Worm (Caenorhabditis elegans) whole organism, L2 larva: ENCODE measurements around the gene F57C7.4.

Source experiments
- ZK546.5 ChIP-seq: sonication (generic microtip); optimal IDR thresholded peaks from 2 replicates; lab custom pipeline; 2017; ENCODE audit warnings: missing biosample characterization, missing genetic modification characterization
- aly-2 ChIP-seq: fragments of 150-350 bp; optimal IDR thresholded peaks from 2 replicates; lab custom pipeline; 2014; ENCODE audit warnings: missing biosample characterization, missing genetic modification characterization
- ama-1 ChIP-seq: fragments of 150-350 bp; optimal IDR thresholded peaks from 2 replicates; lab custom pipeline; 2018; ENCODE audit warnings: inconsistent platforms
- ceh-82 ChIP-seq: fragments of 150-350 bp; optimal IDR thresholded peaks from 2 replicates; lab custom pipeline; 2014; ENCODE audit warnings: missing biosample characterization, missing genetic modification characterization
- fos-1 ChIP-seq: fragments of 150-350 bp; optimal IDR thresholded peaks from 2 replicates; lab custom pipeline; 2014; ENCODE audit warnings: missing biosample characterization, missing genetic modification characterization
- gmeb-1 ChIP-seq: fragments of 150-350 bp; optimal IDR thresholded peaks from 2 replicates; lab custom pipeline; 2014; ENCODE audit warnings: missing biosample characterization, missing genetic modification characterization
- mab-5 ChIP-seq: fragments of 150-350 bp; optimal IDR thresholded peaks from 2 replicates; lab custom pipeline; 2014; ENCODE audit warnings: missing biosample characterization, missing genetic modification characterization
- nhr-10 ChIP-seq: sonication (generic microtip); optimal IDR thresholded peaks from 2 replicates; lab custom pipeline; 2017; ENCODE audit warnings: missing biosample characterization, missing genetic modification characterization
- nhr-11 ChIP-seq: fragments of 150-350 bp; optimal IDR thresholded peaks from 2 replicates; lab custom pipeline; 2014; ENCODE audit warnings: missing biosample characterization, missing genetic modification characterization
- nhr-237 ChIP-seq: fragments of 150-350 bp; optimal IDR thresholded peaks from 2 replicates; lab custom pipeline; 2014; ENCODE audit warnings: missing biosample characterization, missing genetic modification characterization
- peb-1 ChIP-seq: fragments of 150-350 bp; optimal IDR thresholded peaks from 2 replicates; lab custom pipeline; 2014; ENCODE audit warnings: missing biosample characterization, missing genetic modification characterization
- snpc-4 ChIP-seq: fragments of 150-350 bp; optimal IDR thresholded peaks from 2 replicates; lab custom pipeline; 2014; ENCODE audit warnings: missing biosample characterization, missing genetic modification characterization
- unc-39 ChIP-seq: fragments of 150-350 bp; optimal IDR thresholded peaks from 2 replicates; lab custom pipeline; 2014; ENCODE audit warnings: missing biosample characterization, missing genetic modification characterization
- unc-55 ChIP-seq: fragments of 150-350 bp; sonication (generic microtip); optimal IDR thresholded peaks from 3 replicates; lab custom pipeline; 2014; ENCODE audit warnings: missing biosample characterization, missing genetic modification reagents, missing genetic modification characterization

ce11 chrX:10609878-10610277 lies 20.5 kb upstream of the F57C7.4 start:
- TF ChIP-seq unc-39, result no peak
- TF ChIP-seq peb-1, result no peak
- no peak for TF ChIP-seq ceh-82 (tag; lab: Kevin White, UChicago)
- no peak for TF ChIP-seq ama-1 (lab: Kevin White, UChicago)
- no peak for TF ChIP-seq mab-5 (tag; lab: Kevin White, UChicago)
- no peak for TF ChIP-seq snpc-4 (tag; lab: Kevin White, UChicago)
- no peak for TF ChIP-seq ZK546.5 (tag; lab: Kevin White, UChicago)
- TF ChIP-seq gmeb-1 (tag; lab: Kevin White, UChicago), result no peak
- TF ChIP-seq unc-55 (GFP tag; lab: Kevin White, UChicago), result no peak
- TF ChIP-seq aly-2, result no peak
- no peak for TF ChIP-seq nhr-237 (tag; lab: Kevin White, UChicago)
- no peak for TF ChIP-seq nhr-11
- no peak for TF ChIP-seq fos-1 (tag; lab: Kevin White, UChicago)
- no peak for TF ChIP-seq nhr-10
